Fruit fly (Drosophila melanogaster) whole organism, wandering third instar larva: Measurements from ENCODE around the gene mei-9.
"Not testable (repeated sequence)": the region's sequence is repeated elsewhere in the genome, so short reads cannot be mapped to it uniquely, and the experiment has no call there.

Experiments
- CG32264 ChIP-seq: fragments of 200-800 bp; sonication (Bioruptor generic); optimal IDR thresholded peaks from 2 replicates; lab custom pipeline; 2016; ENCODE audit warnings: missing biosample characterization, missing genetic modification characterization
- CrebA ChIP-seq: fragments of 200-800 bp; sonication (Bioruptor generic); optimal IDR thresholded peaks from 2 replicates; lab custom pipeline; 2016; ENCODE audit warnings: missing biosample characterization, mild to moderate bottlenecking, missing genetic modification characterization, borderline replicate concordance
- Dfd ChIP-seq: fragments of >200 bp; optimal IDR thresholded peaks from 2 replicates; lab custom pipeline; 2017; ENCODE audit warnings: missing biosample characterization, missing genetic modification characterization
- HLH106 ChIP-seq: fragments of 200-800 bp; optimal IDR thresholded peaks from 3 replicates; lab custom pipeline; 2019; ENCODE audit warnings: missing biosample characterization, mild to moderate bottlenecking, missing genetic modification characterization, moderate library complexity
- dmrt93B ChIP-seq: fragments of 200-800 bp; sonication (Bioruptor generic); optimal IDR thresholded peaks from 2 replicates; lab custom pipeline; 2018; ENCODE audit warnings: missing biosample characterization, mild to moderate bottlenecking, missing genetic modification characterization
- ey ChIP-seq: fragments of 200-800 bp; sonication (Bioruptor generic); optimal IDR thresholded peaks from 2 replicates; lab custom pipeline; 2016; ENCODE audit warnings: missing biosample characterization, missing genetic modification characterization
- lola ChIP-seq: fragments of >200 bp; optimal IDR thresholded peaks from 2 replicates; lab custom pipeline; 2017; ENCODE audit warnings: missing biosample characterization, missing genetic modification characterization
- psq ChIP-seq: fragments of 200-800 bp; sonication (Bioruptor generic); optimal IDR thresholded peaks from 3 replicates; lab custom pipeline; 2017; ENCODE audit warnings: missing biosample characterization, mild to moderate bottlenecking, missing genetic modification characterization, moderate library complexity

dm6 chrX:4318701-4319100, at the start of gene mei-9:
- TF ChIP-seq psq (GFP tag; lab: Kevin White, UChicago); Dfd (GFP tag; lab: Kevin White, UChicago); dmrt93B; CrebA (GFP tag; lab: Kevin White, UChicago); lola (GFP tag; lab: Kevin White, UChicago); ey (GFP tag; lab: Kevin White, UChicago); CG32264; HLH106: not testable (repeated sequence)
